Worm (Caenorhabditis elegans) whole organism, L1 larva: ENCODE results near the gene str-143.

Source experiments
- C16A3.4 ChIP-seq: fragments of 150-350 bp; optimal IDR thresholded peaks from 2 replicates; lab custom pipeline; 2014; ENCODE audit warnings: missing biosample characterization, missing genetic modification characterization
- aly-2 ChIP-seq: fragments of 150-350 bp; optimal IDR thresholded peaks from 2 replicates; lab custom pipeline; 2014; ENCODE audit warnings: missing biosample characterization, missing genetic modification characterization
- fkh-10 ChIP-seq: sonication (generic microtip); optimal IDR thresholded peaks from 2 replicates; lab custom pipeline; 2017; ENCODE audit warnings: missing biosample characterization, missing genetic modification reagents, missing genetic modification characterization
- fos-1 ChIP-seq: fragments of 150-350 bp; optimal IDR thresholded peaks from 2 replicates; lab custom pipeline; 2014; ENCODE audit warnings: missing biosample characterization, missing genetic modification characterization
- lin-39 ChIP-seq: fragments of 150-350 bp; optimal IDR thresholded peaks from 2 replicates; lab custom pipeline; 2014; ENCODE audit warnings: missing biosample characterization, missing genetic modification reagents, missing genetic modification characterization
- mep-1 ChIP-seq: fragments of 150-350 bp; optimal IDR thresholded peaks from 2 replicates; lab custom pipeline; 2014; ENCODE audit warnings: missing biosample characterization, missing genetic modification characterization
- nhr-76 ChIP-seq: sonication (generic microtip); optimal IDR thresholded peaks from 2 replicates; lab custom pipeline; 2017; ENCODE audit warnings: missing biosample characterization, missing genetic modification characterization
- pag-3 ChIP-seq: sonication (generic microtip); optimal IDR thresholded peaks from 2 replicates; lab custom pipeline; 2017; ENCODE audit warnings: missing genetic modification characterization, mild to moderate bottlenecking, missing compliant biosample characterization, antibody characterized with exemption, borderline replicate concordance; ENCODE audit not compliant: insufficient read depth
- sox-4 ChIP-seq: sonication (generic microtip); optimal IDR thresholded peaks from 2 replicates; lab custom pipeline; 2016; ENCODE audit warnings: missing genetic modification characterization, missing compliant biosample characterization
- sptf-1 ChIP-seq: fragments of 150-350 bp; optimal IDR thresholded peaks from 2 replicates; lab custom pipeline; 2014; ENCODE audit warnings: missing biosample characterization, missing genetic modification characterization
- sup-37 ChIP-seq: fragments of 200-800 bp; sonication (Bioruptor generic); optimal IDR thresholded peaks from 2 replicates; lab custom pipeline; 2018; ENCODE audit warnings: mild to moderate bottlenecking, missing genetic modification characterization, missing compliant biosample characterization
- unc-62 ChIP-seq: fragments of 150-350 bp; optimal IDR thresholded peaks from 2 replicates; lab custom pipeline; 2014; ENCODE audit warnings: missing biosample characterization, missing genetic modification reagents, missing genetic modification characterization
- unc-86 ChIP-seq: sonication (generic microtip); optimal IDR thresholded peaks from 2 replicates; lab custom pipeline; 2016; ENCODE audit warnings: missing genetic modification characterization, missing compliant biosample characterization
- ztf-11 ChIP-seq, 2 experiments: sonication (generic microtip); optimal IDR thresholded peaks; 2 replicates each; lab custom pipeline; 2016 to 2017; ENCODE audit warnings: missing genetic modification characterization in 2 of 2, missing biosample characterization in 1 of 2, missing compliant biosample characterization in 1 of 2

- TF ChIP-seq pag-3 (tag; lab: Kevin White, UChicago), result no peak
- TF ChIP-seq nhr-76, result no peak
- TF ChIP-seq sptf-1 (tag; lab: Kevin White, UChicago), result no peak
- TF ChIP-seq fkh-10 (GFP tag; lab: Kevin White, UChicago), result no peak
- TF ChIP-seq ztf-11 (tag; optimal IDR thresholded peaks at IDR 0.05; lab: Kevin White, UChicago), result no peak
- no peak for TF ChIP-seq sup-37 (GFP tag; lab: Kevin White, UChicago)
- no peak for TF ChIP-seq lin-39
- no peak for TF ChIP-seq unc-62 (GFP tag; lab: Kevin White, UChicago)
- no peak for TF ChIP-seq sox-4 (tag; lab: Kevin White, UChicago)
- no peak for TF ChIP-seq fos-1 (tag; lab: Kevin White, UChicago)
- TF ChIP-seq mep-1, result no peak
- TF ChIP-seq unc-86 (tag; lab: Kevin White, UChicago), result no peak
- no peak for TF ChIP-seq aly-2
- TF ChIP-seq C16A3.4 (tag; lab: Kevin White, UChicago), result no peak
Observed at ce11 chrV:8027429-8028142, 42.0 kb downstream of the str-143 start.
